Fruit fly (Drosophila melanogaster) whole organism, wandering third instar larva: ENCODE data around the gene trio.

ENCODE experiments used
- lola ChIP-seq: fragments of >200 bp; optimal IDR thresholded peaks from 2 replicates; lab custom pipeline; 2017; ENCODE audit warnings: missing biosample characterization, missing genetic modification characterization
- pan ChIP-seq: fragments of >200 bp; optimal IDR thresholded peaks from 2 replicates; lab custom pipeline; 2017

DNA sequence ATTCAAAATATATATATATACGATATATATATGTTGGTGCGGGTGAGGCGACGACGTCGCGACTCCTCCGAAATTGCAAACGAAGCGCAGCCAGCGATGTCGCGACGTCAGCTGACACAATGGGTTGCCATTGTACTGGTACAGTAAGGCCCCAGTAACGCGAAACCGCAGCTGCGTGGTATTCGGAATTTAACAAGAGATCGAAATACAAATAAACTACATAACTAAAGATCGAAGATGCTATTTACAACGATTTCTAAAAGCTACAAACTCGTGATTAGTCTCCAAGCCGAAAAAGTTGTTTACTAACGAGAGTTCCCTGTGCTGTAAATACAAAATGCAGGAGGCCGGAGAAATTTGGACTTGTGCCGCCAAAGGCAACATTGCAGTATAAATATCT is 2.1 kb downstream of the trio start:
- TF ChIP-seq lola (no peak), pan (lab: Kevin White, UChicago) (no peak)
